Worm (Caenorhabditis elegans) whole organism, L1 larva: ENCODE data around the gene C01G5.3.
A peak's percentile ranks its signal among the peaks of the same experiment; 100 is the strongest.

ENCODE experiments used
- F16B12.6 ChIP-seq: fragments of 150-350 bp; optimal IDR thresholded peaks from 2 replicates; lab custom pipeline; 2014; ENCODE audit warnings: missing biosample characterization, missing genetic modification characterization
- aha-1 ChIP-seq: fragments of 150-350 bp; optimal IDR thresholded peaks from 2 replicates; lab custom pipeline; 2014; ENCODE audit warnings: missing biosample characterization, missing genetic modification characterization
- alr-1 ChIP-seq: fragments of 200-800 bp; sonication (Bioruptor generic); optimal IDR thresholded peaks from 2 replicates; lab custom pipeline; 2018; ENCODE audit warnings: borderline replicate concordance, mild to moderate bottlenecking, missing genetic modification characterization, missing compliant biosample characterization
- aly-2 ChIP-seq: fragments of 150-350 bp; optimal IDR thresholded peaks from 2 replicates; lab custom pipeline; 2014; ENCODE audit warnings: missing biosample characterization, missing genetic modification characterization
- ceh-82 ChIP-seq, 3 experiments: fragments of 150-350 bp in 1 of 3; sonication (generic microtip) in 2 of 3; optimal IDR thresholded peaks; 2 replicates each; lab custom pipeline; 2014 to 2017; ENCODE audit warnings: missing biosample characterization in 3 of 3, missing genetic modification characterization in 3 of 3
- ces-1 ChIP-seq: fragments of 150-350 bp; optimal IDR thresholded peaks from 2 replicates; lab custom pipeline; 2014; ENCODE audit warnings: missing biosample characterization, missing genetic modification reagents, missing genetic modification characterization
- dpl-1 ChIP-seq, 3 experiments: fragments of 150-350 bp in 2 of 3; sonication (generic microtip) in 1 of 3; optimal IDR thresholded peaks; 2 replicates each; lab custom pipeline; 2014 to 2017; ENCODE audit warnings: missing biosample characterization in 3 of 3, missing genetic modification characterization in 3 of 3, missing genetic modification reagents in 3 of 3
- dsc-1 ChIP-seq: sonication (generic microtip); optimal IDR thresholded peaks from 2 replicates; lab custom pipeline; 2016; ENCODE audit warnings: mild to moderate bottlenecking, missing genetic modification characterization, missing compliant biosample characterization
- efl-1 ChIP-seq, 4 experiments: fragments of 150-350 bp; optimal IDR thresholded peaks in 3 of 4; peaks in 1 of 4; 1 replicate in 1 of 4; 2 replicates in 3 of 4; lab custom pipeline; 2014; ENCODE audit warnings: missing biosample characterization in 2 of 4, missing genetic modification characterization in 2 of 4, missing genetic modification reagents in 2 of 4
- egl-13 ChIP-seq: sonication (generic microtip); optimal IDR thresholded peaks from 2 replicates; lab custom pipeline; 2016; ENCODE audit warnings: missing genotype, missing genetic modification reagents, missing genetic modification characterization, missing compliant biosample characterization
- egl-27 ChIP-seq, 2 experiments: fragments of 150-350 bp in 1 of 2; sonication (generic microtip); optimal IDR thresholded peaks; 3 replicates each; lab custom pipeline; 2017 to 2018; ENCODE audit warnings: missing biosample characterization in 2 of 2, missing genetic modification characterization in 2 of 2, missing genetic modification reagents in 2 of 2
- elt-2 ChIP-seq: sonication (generic microtip); optimal IDR thresholded peaks from 2 replicates; lab custom pipeline; 2016; ENCODE audit warnings: missing genetic modification characterization, mild to moderate bottlenecking, inconsistent platforms, missing compliant biosample characterization, missing genetic modification reagents
- ets-5 ChIP-seq: fragments of 200-800 bp; sonication (Bioruptor generic); IDR thresholded peaks from 2 replicates; pipeline ENCODE4 v1.3.6; 2022; ENCODE audit warnings: missing genetic modification characterization, missing compliant biosample characterization
- fkh-10 ChIP-seq: sonication (generic microtip); optimal IDR thresholded peaks from 2 replicates; lab custom pipeline; 2017; ENCODE audit warnings: missing biosample characterization, missing genetic modification reagents, missing genetic modification characterization
- fkh-4 ChIP-seq: sonication (generic microtip); optimal IDR thresholded peaks from 2 replicates; lab custom pipeline; 2016; ENCODE audit warnings: missing compliant biosample characterization, missing genetic modification characterization, borderline replicate concordance
- grh-1 ChIP-seq: fragments of 200-800 bp; sonication (Bioruptor generic); IDR thresholded peaks from 2 replicates; pipeline ENCODE4 v1.3.6; 2022; ENCODE audit warnings: missing genetic modification reagents, missing genetic modification characterization, missing compliant biosample characterization
- hlh-17 ChIP-seq: fragments of 200-800 bp; sonication (Bioruptor generic); optimal IDR thresholded peaks from 2 replicates; lab custom pipeline; 2018; ENCODE audit warnings: missing genetic modification characterization, mild to moderate bottlenecking, missing compliant biosample characterization, moderate library complexity, borderline replicate concordance
- irx-1 ChIP-seq: sonication (generic microtip); optimal IDR thresholded peaks from 2 replicates; lab custom pipeline; 2016; ENCODE audit warnings: missing genetic modification characterization, missing compliant biosample characterization
- isw-1 ChIP-seq: fragments of 200-800 bp; sonication (Bioruptor generic); IDR thresholded peaks from 2 replicates; pipeline ENCODE4 v1.3.6; 2022; ENCODE audit warnings: missing genetic modification characterization, missing compliant biosample characterization
- jun-1 ChIP-seq: fragments of 150-350 bp; optimal IDR thresholded peaks from 2 replicates; lab custom pipeline; 2014; ENCODE audit warnings: missing biosample characterization, missing genetic modification reagents, missing genetic modification characterization
- lin-13 ChIP-seq: fragments of 150-350 bp; optimal IDR thresholded peaks from 2 replicates; lab custom pipeline; 2014; ENCODE audit warnings: missing biosample characterization, missing genetic modification reagents, missing genetic modification characterization
- lin-14 ChIP-seq: fragments of 200-800 bp; sonication (Bioruptor generic); optimal IDR thresholded peaks from 2 replicates; lab custom pipeline; 2018; ENCODE audit warnings: mild to moderate bottlenecking, missing genetic modification characterization, moderate library complexity, missing compliant biosample characterization
- lin-39 ChIP-seq: fragments of 150-350 bp; optimal IDR thresholded peaks from 2 replicates; lab custom pipeline; 2014; ENCODE audit warnings: missing biosample characterization, missing genetic modification reagents, missing genetic modification characterization
- mdl-1 ChIP-seq, 2 experiments: fragments of 150-350 bp; optimal IDR thresholded peaks; 2 replicates each; lab custom pipeline; 2014 to 2017; ENCODE audit warnings: missing biosample characterization in 2 of 2, missing genetic modification characterization in 2 of 2, inconsistent platforms in 1 of 2
- mep-1 ChIP-seq: fragments of 150-350 bp; optimal IDR thresholded peaks from 2 replicates; lab custom pipeline; 2014; ENCODE audit warnings: missing biosample characterization, missing genetic modification characterization
- nhr-11 ChIP-seq: fragments of 150-350 bp; optimal IDR thresholded peaks from 2 replicates; lab custom pipeline; 2014; ENCODE audit warnings: missing biosample characterization, missing genetic modification characterization
- nhr-12 ChIP-seq: sonication (generic microtip); optimal IDR thresholded peaks from 2 replicates; lab custom pipeline; 2017; ENCODE audit warnings: missing biosample characterization, missing genetic modification characterization
- nhr-20 ChIP-seq: sonication (generic microtip); optimal IDR thresholded peaks from 2 replicates; lab custom pipeline; 2016; ENCODE audit warnings: mild to moderate bottlenecking, missing genetic modification characterization, missing compliant biosample characterization
- nhr-47 ChIP-seq: sonication (generic microtip); optimal IDR thresholded peaks from 2 replicates; lab custom pipeline; 2016; ENCODE audit warnings: mild to moderate bottlenecking, missing genetic modification characterization, moderate library complexity, missing compliant biosample characterization
- nhr-71 ChIP-seq: sonication (generic microtip); optimal IDR thresholded peaks from 2 replicates; lab custom pipeline; 2016; ENCODE audit warnings: mild to moderate bottlenecking, missing genetic modification characterization, moderate library complexity, missing compliant biosample characterization
- nhr-77 ChIP-seq: fragments of 150-350 bp; optimal IDR thresholded peaks from 2 replicates; lab custom pipeline; 2014; ENCODE audit warnings: missing biosample characterization, missing genetic modification characterization
- nhr-84 ChIP-seq: sonication (generic microtip); optimal IDR thresholded peaks from 2 replicates; lab custom pipeline; 2017; ENCODE audit warnings: missing biosample characterization, missing genetic modification characterization
- nhr-85 ChIP-seq: sonication (generic microtip); peaks from one replicate; lab custom pipeline; 2016; ENCODE audit warnings: missing genetic modification characterization, inconsistent platforms, missing compliant biosample characterization
- nhr-90 ChIP-seq: sonication (generic microtip); optimal IDR thresholded peaks from 2 replicates; lab custom pipeline; 2016; ENCODE audit warnings: mild to moderate bottlenecking, missing genetic modification characterization, missing compliant biosample characterization; ENCODE audit not compliant: poor library complexity
- pag-3 ChIP-seq: sonication (generic microtip); optimal IDR thresholded peaks from 2 replicates; lab custom pipeline; 2017; ENCODE audit warnings: missing genetic modification characterization, mild to moderate bottlenecking, missing compliant biosample characterization, antibody characterized with exemption, borderline replicate concordance; ENCODE audit not compliant: insufficient read depth
- skn-1 ChIP-seq: fragments of 150-350 bp; optimal IDR thresholded peaks from 2 replicates; lab custom pipeline; 2014; ENCODE audit warnings: missing biosample characterization, missing genetic modification characterization
- sox-4 ChIP-seq: sonication (generic microtip); optimal IDR thresholded peaks from 2 replicates; lab custom pipeline; 2016; ENCODE audit warnings: missing genetic modification characterization, missing compliant biosample characterization
- sptf-1 ChIP-seq: fragments of 150-350 bp; optimal IDR thresholded peaks from 2 replicates; lab custom pipeline; 2014; ENCODE audit warnings: missing biosample characterization, missing genetic modification characterization
- sup-37 ChIP-seq: fragments of 200-800 bp; sonication (Bioruptor generic); optimal IDR thresholded peaks from 2 replicates; lab custom pipeline; 2018; ENCODE audit warnings: mild to moderate bottlenecking, missing genetic modification characterization, missing compliant biosample characterization
- swsn-7 ChIP-seq: sonication (generic microtip); optimal IDR thresholded peaks from 2 replicates; lab custom pipeline; 2016; ENCODE audit warnings: missing genetic modification characterization, missing compliant biosample characterization
- tbx-2 ChIP-seq: sonication (generic microtip); optimal IDR thresholded peaks from 2 replicates; lab custom pipeline; 2016; ENCODE audit warnings: missing genetic modification characterization, missing compliant biosample characterization
- unc-130 ChIP-seq: fragments of 150-350 bp; optimal IDR thresholded peaks from 2 replicates; lab custom pipeline; 2017; ENCODE audit warnings: missing biosample characterization, missing genetic modification characterization, inconsistent platforms
- unc-30 ChIP-seq: sonication (generic microtip); optimal IDR thresholded peaks from 2 replicates; lab custom pipeline; 2017; ENCODE audit warnings: missing biosample characterization, missing genetic modification characterization
- unc-62 ChIP-seq: fragments of 150-350 bp; optimal IDR thresholded peaks from 2 replicates; lab custom pipeline; 2014; ENCODE audit warnings: missing biosample characterization, missing genetic modification reagents, missing genetic modification characterization
- unc-86 ChIP-seq: sonication (generic microtip); optimal IDR thresholded peaks from 2 replicates; lab custom pipeline; 2016; ENCODE audit warnings: missing genetic modification characterization, missing compliant biosample characterization
- unc-98 ChIP-seq: fragments of 200-800 bp; sonication (Bioruptor generic); IDR thresholded peaks from 2 replicates; pipeline ENCODE4 v1.3.6; 2022; ENCODE audit warnings: missing genetic modification characterization, missing compliant biosample characterization
- vab-15 ChIP-seq: sonication (generic microtip); optimal IDR thresholded peaks from 2 replicates; lab custom pipeline; 2017; ENCODE audit warnings: missing genotype, mild to moderate bottlenecking, missing genetic modification characterization, missing compliant biosample characterization
- xbp-1 ChIP-seq: sonication (generic microtip); optimal IDR thresholded peaks from 2 replicates; lab custom pipeline; 2016; ENCODE audit warnings: missing genetic modification characterization, missing compliant biosample characterization
- zag-1 ChIP-seq: fragments of 150-350 bp; optimal IDR thresholded peaks from 2 replicates; lab custom pipeline; 2014; ENCODE audit warnings: missing biosample characterization, missing genetic modification characterization
- zip-4 ChIP-seq: fragments of 200-800 bp; sonication (Bioruptor generic); optimal IDR thresholded peaks from 2 replicates; lab custom pipeline; 2018; ENCODE audit warnings: mild to moderate bottlenecking, missing genetic modification characterization, moderate library complexity, missing compliant biosample characterization
- ztf-4 ChIP-seq: fragments of 150-350 bp; optimal IDR thresholded peaks from 2 replicates; lab custom pipeline; 2014; ENCODE audit warnings: missing biosample characterization, missing genetic modification characterization

The C01G5.3 gene

DNA sequence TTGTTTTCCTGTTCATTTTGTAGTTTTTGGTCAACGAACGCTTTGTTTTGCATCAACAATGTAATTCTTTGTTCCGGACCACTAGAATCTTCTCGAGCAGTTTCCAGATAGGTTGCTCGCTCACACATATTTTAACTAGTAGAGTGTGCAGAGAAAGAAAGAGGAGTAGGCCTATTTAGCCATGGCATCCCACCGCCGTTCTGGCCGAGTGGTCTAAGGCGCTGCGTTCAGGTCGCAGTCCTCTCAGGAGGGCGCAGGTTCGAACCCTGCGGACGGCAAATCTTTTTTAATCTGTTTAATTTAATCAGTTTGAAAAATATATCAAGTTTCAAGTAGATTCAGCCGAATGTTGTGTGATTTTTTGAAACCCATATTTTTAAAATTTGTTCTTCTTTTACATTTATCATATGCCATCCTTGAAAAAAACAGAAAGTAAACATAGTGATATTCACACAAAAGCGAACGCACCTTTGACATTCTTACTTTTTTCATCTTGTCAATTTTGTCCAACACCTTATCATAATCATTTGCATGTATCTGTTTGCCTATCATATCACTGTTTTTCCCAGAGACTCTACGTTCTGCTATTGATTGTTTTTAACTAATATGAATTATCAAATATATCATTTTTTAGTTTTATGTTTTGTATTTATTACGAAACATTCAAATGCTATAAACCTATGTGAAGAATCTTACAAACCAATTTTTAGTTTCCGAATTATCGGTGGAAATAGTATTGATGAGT lies 20.8 kb downstream of the C01G5.3 start, which contains the start of gene try-3:
TSS of gene try-3 (plus strand) at position 532 of the 745 bp plus-strand sequence.
- peak; percentile 35 for TF ChIP-seq irx-1 (tag; lab: Kevin White, UChicago)
- no peak for TF ChIP-seq zag-1
- peak; percentile 30 for TF ChIP-seq isw-1 (GFP tag; lab: Robert Waterston, UW)
- no peak for TF ChIP-seq ets-5 (GFP tag; lab: Robert Waterston, UW)
- TF ChIP-seq hlh-17 (GFP tag; lab: Kevin White, UChicago), result no peak
- no peak for TF ChIP-seq nhr-11 (tag; lab: Kevin White, UChicago)
- TF ChIP-seq nhr-85, result peak; percentile 68
- TF ChIP-seq mep-1 (tag; lab: Kevin White, UChicago), result peak; percentile 63
- TF ChIP-seq nhr-77 (tag; lab: Kevin White, UChicago), result peak; percentile 62
- no peak for TF ChIP-seq sox-4 (tag; lab: Kevin White, UChicago)
- no peak for TF ChIP-seq nhr-12 (tag; lab: Kevin White, UChicago)
- peak; percentile 66 for TF ChIP-seq egl-13 (tag; lab: Kevin White, UChicago)
- peak; percentile 5 for TF ChIP-seq elt-2 (tag; lab: Kevin White, UChicago)
- peak; percentile 69 for TF ChIP-seq dsc-1 (tag; lab: Kevin White, UChicago)
- peak in 1 of 2 experiments; percentile 40 for TF ChIP-seq mdl-1 (tag; optimal IDR thresholded peaks at IDR 0.05; lab: Kevin White, UChicago)
- no peak for TF ChIP-seq sptf-1
- peak; percentile 59 for TF ChIP-seq nhr-90 (tag; lab: Kevin White, UChicago)
- TF ChIP-seq sup-37 (GFP tag; lab: Kevin White, UChicago), result no peak
- no peak for TF ChIP-seq alr-1
- peak; percentile 79 for TF ChIP-seq nhr-20 (tag; lab: Kevin White, UChicago)
- TF ChIP-seq fkh-4 (tag; lab: Kevin White, UChicago), result no peak
- TF ChIP-seq jun-1 (tag; lab: Kevin White, UChicago), result no peak
- peak; percentile 73 for TF ChIP-seq lin-13
- no peak for TF ChIP-seq nhr-84
- peak; percentile 43 for TF ChIP-seq fkh-10
- TF ChIP-seq swsn-7, result peak; percentile 74
- peak; percentile 62 for TF ChIP-seq xbp-1 (tag; lab: Kevin White, UChicago)
- TF ChIP-seq pag-3 (tag; lab: Kevin White, UChicago), result no peak
- peak; percentile 51 for TF ChIP-seq unc-130 (tag; lab: Kevin White, UChicago)
- peak; percentile 2 for TF ChIP-seq F16B12.6 (tag; lab: Kevin White, UChicago)
- TF ChIP-seq vab-15 (tag; lab: Kevin White, UChicago), result no peak
- no peak for TF ChIP-seq lin-39 (tag; lab: Kevin White, UChicago)
- TF ChIP-seq unc-30 (tag; lab: Kevin White, UChicago), result no peak
- peak; percentile 6 for TF ChIP-seq zip-4 (GFP tag; lab: Kevin White, UChicago)
- TF ChIP-seq unc-62 (GFP tag; lab: Kevin White, UChicago), result no peak
- peak; percentile 50 for TF ChIP-seq unc-86
- TF ChIP-seq grh-1, result peak; percentile 52
- no peak for TF ChIP-seq aha-1
- peak; percentile 72 for TF ChIP-seq skn-1 (tag; lab: Kevin White, UChicago)
- no peak for TF ChIP-seq aly-2 (tag; lab: Kevin White, UChicago)
- no peak for TF ChIP-seq egl-27 (tag; optimal IDR thresholded peaks at IDR 0.05; lab: Kevin White, UChicago)
- no peak for TF ChIP-seq ztf-4 (tag; lab: Kevin White, UChicago)
- TF ChIP-seq ces-1 (GFP tag; lab: Kevin White, UChicago), result no peak
- peak; percentile 64 for TF ChIP-seq tbx-2 (tag; lab: Kevin White, UChicago)
- peak; percentile 46 to 59 (median 48) for TF ChIP-seq dpl-1 (GFP tag; optimal IDR thresholded peaks at IDR 0.05; lab: Kevin White, UChicago)
- peak; percentile 78 for TF ChIP-seq lin-14 (GFP tag; lab: Kevin White, UChicago)
- TF ChIP-seq efl-1 (optimal IDR thresholded peaks at IDR 0.05; lab: Kevin White, UChicago), result peak; percentile 60 to 72
- peak; percentile 56 to 95 for TF ChIP-seq efl-1 (GFP tag; optimal IDR thresholded peaks at IDR 0.05 in 1 of 2; lab: Kevin White, UChicago)
- peak; percentile 30 to 70 (median 35) for TF ChIP-seq ceh-82 (tag; optimal IDR thresholded peaks at IDR 0.05; lab: Kevin White, UChicago)
- peak; percentile 75 for TF ChIP-seq nhr-47 (tag; lab: Kevin White, UChicago)
- no peak for TF ChIP-seq unc-98 (GFP tag; lab: Robert Waterston, UW)
- peak; percentile 83 for TF ChIP-seq nhr-71
